Worm (Caenorhabditis elegans) whole organism, L2 larva: ENCODE measurements around the gene dsl-3.

Experiments
- ceh-82 ChIP-seq: fragments of 150-350 bp; optimal IDR thresholded peaks from 2 replicates; lab custom pipeline; 2014; ENCODE audit warnings: missing biosample characterization, missing genetic modification characterization
- elt-3 ChIP-seq: sonication (generic microtip); optimal IDR thresholded peaks from 2 replicates; lab custom pipeline; 2017; ENCODE audit warnings: missing biosample characterization, missing genetic modification characterization
- mdl-1 ChIP-seq, 2 experiments: fragments of 150-350 bp in 1 of 2; sonication (generic microtip) in 1 of 2; optimal IDR thresholded peaks; 2 replicates each; lab custom pipeline; 2017; ENCODE audit warnings: missing biosample characterization in 2 of 2, missing genetic modification characterization in 2 of 2
- snpc-4 ChIP-seq: fragments of 150-350 bp; optimal IDR thresholded peaks from 2 replicates; lab custom pipeline; 2014; ENCODE audit warnings: missing biosample characterization, missing genetic modification characterization

DNA sequence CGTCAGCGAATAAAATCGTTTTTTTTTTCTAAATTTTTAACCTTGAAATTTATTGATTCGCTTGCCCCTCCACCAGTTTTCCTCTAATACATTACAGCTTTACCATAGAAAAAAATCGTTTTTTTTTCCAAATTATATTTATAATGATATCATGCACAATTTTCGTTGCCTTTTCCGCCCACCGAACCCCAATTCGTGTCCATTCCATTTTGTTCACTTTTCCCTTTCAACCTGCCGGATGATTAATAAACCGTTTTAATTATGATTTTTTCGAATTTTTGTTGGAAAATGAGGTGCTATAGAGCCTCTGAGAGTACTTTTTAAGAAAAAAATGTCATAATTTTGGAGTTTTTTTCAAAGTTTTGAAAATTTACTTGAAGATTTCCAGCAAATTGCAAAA is 8.7 kb upstream of the dsl-3 start, which contains the start of gene set-23:
- TF ChIP-seq elt-3, result no peak
- TF ChIP-seq ceh-82 (tag; lab: Kevin White, UChicago), result no peak
- TF ChIP-seq mdl-1 (tag; optimal IDR thresholded peaks at IDR 0.05; lab: Kevin White, UChicago), result no peak
- TF ChIP-seq snpc-4 (tag; lab: Kevin White, UChicago), result no peak
